Worm (Caenorhabditis elegans) whole organism, L4/young adult: Measurements from ENCODE around the gene F13H8.12.

Experiments
- W03F9.2 ChIP-seq: fragments of 150-350 bp; optimal IDR thresholded peaks from 2 replicates; lab custom pipeline; 2014; ENCODE audit warnings: missing biosample characterization, missing genetic modification characterization
- dao-5 ChIP-seq: sonication (generic microtip); optimal IDR thresholded peaks from 2 replicates; lab custom pipeline; 2016; ENCODE audit warnings: missing genotype, missing genetic modification characterization, moderate library complexity, missing compliant biosample characterization
- him-1 ChIP-seq: sonication (generic microtip); optimal IDR thresholded peaks from 2 replicates; lab custom pipeline; 2016; ENCODE audit warnings: missing genotype, missing genetic modification reagents, missing genetic modification characterization, missing compliant biosample characterization

DNA sequence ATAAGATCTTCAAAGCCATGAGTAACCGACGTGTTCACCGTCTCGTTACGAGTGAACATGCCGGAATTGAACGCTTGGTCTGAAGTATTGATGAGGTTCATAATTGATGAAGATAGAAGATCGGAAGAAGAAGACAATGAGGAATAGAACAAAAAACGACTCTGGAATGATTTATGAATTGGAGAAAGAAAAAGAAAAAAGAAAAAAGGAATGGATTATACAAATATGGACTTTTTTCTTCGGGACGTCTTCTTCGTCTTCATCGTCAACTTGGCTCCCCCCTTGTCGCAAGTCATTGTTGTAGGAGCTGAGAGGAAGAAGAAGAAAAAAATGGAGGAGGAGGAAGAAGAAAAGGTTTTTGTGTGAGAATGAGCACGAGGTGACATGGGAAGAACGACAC lies 35.3 kb upstream of the F13H8.12 start, which contains the start of gene srsy-2:
- TF ChIP-seq dao-5 (tag; lab: Kevin White, UChicago) (no peak), W03F9.2 (tag; lab: Kevin White, UChicago) (no peak), him-1 (tag; lab: Kevin White, UChicago) (no peak)
